Worm (Caenorhabditis elegans): ENCODE measurements around the gene fbxa-201.
A peak's percentile ranks its signal among the peaks of the same experiment; 100 is the strongest.

Gene fbxa-201

ce11 chrV:1969690-1970089 is 5.5 kb upstream of the fbxa-201 start:
- TF ChIP-seq F55B11.4 (tag; optimal IDR thresholded peaks at IDR 0.05; ENCODE audit: borderline replicate concordance, insufficient read depth) (no peak), tlf-1 (GFP tag; optimal IDR thresholded peaks at IDR 0.05) (no peak), T07F8.4 (tag; optimal IDR thresholded peaks at IDR 0.05) (no peak), nfya-1 (tag; optimal IDR thresholded peaks at IDR 0.05; ENCODE audit: borderline replicate concordance, insufficient read depth) (no peak), Y56A3A.18 (GFP tag; IDR thresholded peaks at IDR 0.05) (no peak), unc-130 (GFP tag; optimal IDR thresholded peaks at IDR 0.05) (no peak), nhr-27 (tag; optimal IDR thresholded peaks at IDR 0.05) (no peak)

DNA sequence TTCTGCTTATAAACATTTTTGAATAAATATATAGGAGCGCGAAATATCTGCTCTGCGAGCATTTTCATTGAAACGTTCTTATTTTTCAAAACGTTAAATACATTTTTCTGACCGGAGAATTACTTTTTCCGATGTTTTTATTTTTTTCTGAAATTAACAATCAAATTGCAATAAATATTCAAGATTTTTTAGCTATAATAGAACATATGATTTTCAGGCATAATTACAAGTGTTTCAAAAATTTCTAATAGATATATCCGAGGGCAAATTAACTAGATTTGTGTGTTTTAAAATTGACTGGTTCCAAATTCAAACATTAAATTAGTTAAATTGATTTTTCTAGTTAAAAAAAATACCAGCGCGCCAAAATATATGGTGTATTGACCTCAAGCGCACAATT is 3.8 kb downstream of the fbxa-201 start, which contains the start of gene T08B1.4:
TSS of gene T08B1.4 (plus strand) at position 301 of the 400 bp plus-strand sequence.
- TF ChIP-seq F39B2.1 (GFP tag; IDR thresholded peaks at IDR 0.05) (no peak), bed-2 (GFP tag; IDR thresholded peaks at IDR 0.05) (no peak), ztf-26 (tag; optimal IDR thresholded peaks at IDR 0.05) (no peak), zim-3 (tag; optimal IDR thresholded peaks at IDR 0.05) (no peak), madf-6 (GFP tag; IDR thresholded peaks at IDR 0.05) (no peak), mxl-1 (tag; optimal IDR thresholded peaks at IDR 0.05) (no peak), F57A8.1 (GFP tag; optimal IDR thresholded peaks at IDR 0.05) (no peak), fkh-3 (tag; optimal IDR thresholded peaks at IDR 0.05) (no peak), attf-6 (GFP tag; IDR thresholded peaks at IDR 0.05) (no peak), madf-3 (GFP tag; IDR thresholded peaks at IDR 0.05) (no peak), Y56A3A.18 (GFP tag; IDR thresholded peaks at IDR 0.05) (no peak), ztf-3 (GFP tag; optimal IDR thresholded peaks at IDR 0.05) (no peak), F22D6.2 (tag; optimal IDR thresholded peaks at IDR 0.05) (no peak), tbx-9 (tag; optimal IDR thresholded peaks at IDR 0.05; ENCODE audit: borderline replicate concordance) (no peak), hlh-26 (GFP tag; conservative IDR thresholded peaks at IDR 0.05) (no peak), chd-7 (tag; optimal IDR thresholded peaks at IDR 0.05) (no peak), sdz-38 (tag; optimal IDR thresholded peaks at IDR 0.05) (no peak), nfya-2 (GFP tag; IDR thresholded peaks at IDR 0.05) (no peak)

DNA sequence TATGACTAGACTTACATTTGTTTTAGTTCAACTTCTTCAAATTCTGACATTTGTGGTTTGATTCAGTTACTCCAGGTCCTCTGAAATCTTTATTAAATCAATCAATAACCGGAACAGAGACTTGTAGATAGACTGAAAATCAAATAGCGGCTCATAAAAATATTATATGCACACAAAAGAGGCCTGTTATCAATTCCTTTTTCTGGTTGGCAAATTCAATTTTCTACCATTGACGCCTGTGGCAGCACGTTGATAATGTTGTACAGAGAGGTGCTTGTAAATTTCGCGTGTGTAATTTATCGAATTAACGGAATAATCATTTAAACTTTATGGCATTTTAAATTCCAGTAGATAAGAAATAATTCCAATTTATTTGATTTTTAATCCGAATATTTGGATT is 11.8 kb downstream of the fbxa-201 start, which contains the start of gene T08B1.1:
TSS of gene T08B1.1 (minus strand) at position 92 of the 400 bp plus-strand sequence.
- TF ChIP-seq nhr-80 (tag; optimal IDR thresholded peaks at IDR 0.05) (peak; percentile 64), bed-2 (GFP tag; IDR thresholded peaks at IDR 0.05) (no peak)

- TF ChIP-seq nhr-80 (tag; optimal IDR thresholded peaks at IDR 0.05) (peak; percentile 42), attf-6 (GFP tag; IDR thresholded peaks at IDR 0.05) (no peak), lag-1 (GFP tag; IDR thresholded peaks at IDR 0.05) (no peak), ZK185.1 (tag; optimal IDR thresholded peaks at IDR 0.05; ENCODE audit: poor library complexity, severe bottlenecking) (no peak), ceh-79 (tag; optimal IDR thresholded peaks at IDR 0.05) (no peak)
Measured at ce11 chrV:1989220-1989619, 14.1 kb downstream of the fbxa-201 start.

- TF ChIP-seq zfh-2 (GFP tag; conservative IDR thresholded peaks at IDR 0.05) = peak; percentile 84
- TF ChIP-seq egl-44 (GFP tag; IDR thresholded peaks at IDR 0.05) = no peak
- TF ChIP-seq egrh-3 (GFP tag; IDR thresholded peaks at IDR 0.05) = peak; percentile 70
- TF ChIP-seq lin-26 (GFP tag; IDR thresholded peaks at IDR 0.05) = 0 out of 2 replicates have a peak, but pooled peaks have one; percentile 32
Measured at ce11 chrV:1991381-1991780, 16.2 kb downstream of the fbxa-201 start.

Measured in whole organism, young adult.